Worm (Caenorhabditis elegans) whole organism, L2 larva: ENCODE measurements around the gene K09D9.3.

Source experiments
- C34F6.9 ChIP-seq: fragments of 150-350 bp; optimal IDR thresholded peaks from 2 replicates; lab custom pipeline; 2014; ENCODE audit warnings: missing biosample characterization, missing genetic modification characterization
- F13H6.1 ChIP-seq: sonication (generic microtip); optimal IDR thresholded peaks from 2 replicates; lab custom pipeline; 2016; ENCODE audit warnings: missing genetic modification characterization, missing compliant biosample characterization
- Y55F3AM.14 ChIP-seq: fragments of 200-800 bp; sonication (Bioruptor generic); optimal IDR thresholded peaks from 2 replicates; lab custom pipeline; 2018; ENCODE audit warnings: mild to moderate bottlenecking, missing genetic modification characterization, missing compliant biosample characterization
- ZK546.5 ChIP-seq: sonication (generic microtip); optimal IDR thresholded peaks from 2 replicates; lab custom pipeline; 2017; ENCODE audit warnings: missing biosample characterization, missing genetic modification characterization
- ama-1 ChIP-seq: fragments of 150-350 bp; optimal IDR thresholded peaks from 2 replicates; lab custom pipeline; 2018; ENCODE audit warnings: inconsistent platforms
- blmp-1 ChIP-seq: sonication (generic microtip); optimal IDR thresholded peaks from 2 replicates; lab custom pipeline; 2017; ENCODE audit warnings: missing genetic modification characterization, mild to moderate bottlenecking, missing compliant biosample characterization, antibody characterized with exemption, moderate library complexity; ENCODE audit not compliant: insufficient read depth
- crh-2 ChIP-seq: sonication (generic microtip); optimal IDR thresholded peaks from 2 replicates; lab custom pipeline; 2017; ENCODE audit warnings: missing biosample characterization, missing genetic modification characterization
- elt-1 ChIP-seq: fragments of 150-350 bp; optimal IDR thresholded peaks from 2 replicates; lab custom pipeline; 2014; ENCODE audit warnings: missing biosample characterization, missing genetic modification characterization
- elt-3 ChIP-seq: sonication (generic microtip); optimal IDR thresholded peaks from 2 replicates; lab custom pipeline; 2017; ENCODE audit warnings: missing biosample characterization, missing genetic modification characterization
- fos-1 ChIP-seq: fragments of 150-350 bp; optimal IDR thresholded peaks from 2 replicates; lab custom pipeline; 2014; ENCODE audit warnings: missing biosample characterization, missing genetic modification characterization
- lin-13 ChIP-seq: fragments of 150-350 bp; optimal IDR thresholded peaks from 2 replicates; lab custom pipeline; 2014; ENCODE audit warnings: missing biosample characterization, missing genetic modification reagents, missing genetic modification characterization
- lin-39 ChIP-seq: fragments of 150-350 bp; optimal IDR thresholded peaks from 2 replicates; lab custom pipeline; 2014; ENCODE audit warnings: missing biosample characterization, missing genetic modification reagents, missing genetic modification characterization
- lsy-2 ChIP-seq, 2 experiments: fragments of 150-350 bp in 1 of 2; sonication (generic microtip) in 1 of 2; optimal IDR thresholded peaks; 2 replicates each; lab custom pipeline; 2014 to 2017; ENCODE audit warnings: missing biosample characterization in 2 of 2, missing genetic modification characterization in 2 of 2
- mbf-1 ChIP-seq: sonication (generic microtip); optimal IDR thresholded peaks from 2 replicates; lab custom pipeline; 2017; ENCODE audit warnings: missing biosample characterization, missing genetic modification characterization
- mdl-1 ChIP-seq, 2 experiments: fragments of 150-350 bp in 1 of 2; sonication (generic microtip) in 1 of 2; optimal IDR thresholded peaks; 2 replicates each; lab custom pipeline; 2017; ENCODE audit warnings: missing biosample characterization in 2 of 2, missing genetic modification characterization in 2 of 2
- nhr-10 ChIP-seq: sonication (generic microtip); optimal IDR thresholded peaks from 2 replicates; lab custom pipeline; 2017; ENCODE audit warnings: missing biosample characterization, missing genetic modification characterization
- nhr-11 ChIP-seq: fragments of 150-350 bp; optimal IDR thresholded peaks from 2 replicates; lab custom pipeline; 2014; ENCODE audit warnings: missing biosample characterization, missing genetic modification characterization
- nhr-21 ChIP-seq: fragments of 150-350 bp; optimal IDR thresholded peaks from 2 replicates; lab custom pipeline; 2014; ENCODE audit warnings: missing biosample characterization, missing genetic modification characterization
- nhr-23 ChIP-seq: fragments of 150-350 bp; optimal IDR thresholded peaks from 2 replicates; lab custom pipeline; 2014; ENCODE audit warnings: missing biosample characterization, missing genetic modification reagents, missing genetic modification characterization
- nhr-237 ChIP-seq: fragments of 150-350 bp; optimal IDR thresholded peaks from 2 replicates; lab custom pipeline; 2014; ENCODE audit warnings: missing biosample characterization, missing genetic modification characterization
- nhr-25 ChIP-seq: fragments of 150-350 bp; sonication (generic microtip); optimal IDR thresholded peaks from 3 replicates; lab custom pipeline; 2014; ENCODE audit warnings: missing biosample characterization, missing genetic modification characterization
- nhr-6 ChIP-seq: fragments of 150-350 bp; optimal IDR thresholded peaks from 2 replicates; lab custom pipeline; 2014; ENCODE audit warnings: missing biosample characterization, missing genetic modification characterization
- peb-1 ChIP-seq: fragments of 150-350 bp; optimal IDR thresholded peaks from 2 replicates; lab custom pipeline; 2014; ENCODE audit warnings: missing biosample characterization, missing genetic modification characterization
- sma-3 ChIP-seq: sonication (generic microtip); optimal IDR thresholded peaks from 2 replicates; lab custom pipeline; 2016; ENCODE audit warnings: missing genetic modification reagents, missing genetic modification characterization, missing compliant biosample characterization
- sma-9 ChIP-seq, 2 experiments: fragments of 150-350 bp in 1 of 2; sonication (generic microtip) in 1 of 2; optimal IDR thresholded peaks; 2 replicates each; lab custom pipeline; 2014 to 2016; ENCODE audit warnings: missing genetic modification characterization in 2 of 2, mild to moderate bottlenecking in 1 of 2, missing biosample characterization in 1 of 2, missing compliant biosample characterization in 1 of 2, missing genetic modification reagents in 1 of 2, moderate library complexity in 1 of 2
- snpc-4 ChIP-seq: fragments of 150-350 bp; optimal IDR thresholded peaks from 2 replicates; lab custom pipeline; 2014; ENCODE audit warnings: missing biosample characterization, missing genetic modification characterization
- unc-39 ChIP-seq: fragments of 150-350 bp; optimal IDR thresholded peaks from 2 replicates; lab custom pipeline; 2014; ENCODE audit warnings: missing biosample characterization, missing genetic modification characterization
- unc-55 ChIP-seq: fragments of 150-350 bp; sonication (generic microtip); optimal IDR thresholded peaks from 3 replicates; lab custom pipeline; 2014; ENCODE audit warnings: missing biosample characterization, missing genetic modification reagents, missing genetic modification characterization
- unc-62 ChIP-seq: fragments of 150-350 bp; optimal IDR thresholded peaks from 2 replicates; lab custom pipeline; 2014; ENCODE audit warnings: missing biosample characterization, missing genetic modification reagents, missing genetic modification characterization
- zag-1 ChIP-seq: fragments of 150-350 bp; optimal IDR thresholded peaks from 2 replicates; lab custom pipeline; 2014; ENCODE audit warnings: missing biosample characterization, missing genetic modification characterization
- ztf-1 ChIP-seq: fragments of 200-800 bp; sonication (Bioruptor generic); conservative IDR thresholded peaks from 2 replicates; pipeline ENCODE4 v1.3.6; 2022; ENCODE audit warnings: missing genetic modification characterization, missing compliant biosample characterization
- ztf-11 ChIP-seq: sonication (generic microtip); optimal IDR thresholded peaks from 2 replicates; lab custom pipeline; 2017; ENCODE audit warnings: missing biosample characterization, missing genetic modification characterization

Gene K09D9.3

ce11 chrV:3976964-3977363, 42.3 kb upstream of the K09D9.3 start, which contains the start of gene str-83:
str-83 (plus strand) TSS chrV:3977264.
- TF ChIP-seq unc-62 (no peak), elt-1 (tag; lab: Kevin White, UChicago) (no peak), nhr-6 (tag; lab: Kevin White, UChicago) (no peak), nhr-11 (tag; lab: Kevin White, UChicago) (no peak), mdl-1 (tag; optimal IDR thresholded peaks at IDR 0.05; lab: Kevin White, UChicago) (no peak), unc-55 (GFP tag; lab: Kevin White, UChicago) (no peak), peb-1 (tag; lab: Kevin White, UChicago) (no peak), crh-2 (no peak), C34F6.9 (no peak), ztf-1 (GFP tag; lab: Robert Waterston, UW) (no peak), mbf-1 (tag; lab: Kevin White, UChicago) (no peak), nhr-10 (no peak), sma-3 (GFP tag; lab: Kevin White, UChicago) (no peak), nhr-23 (tag; lab: Kevin White, UChicago) (no peak), Y55F3AM.14 (GFP tag; lab: Kevin White, UChicago) (no peak)

- TF ChIP-seq zag-1 (tag; lab: Kevin White, UChicago) (no peak), unc-62 (no peak), nhr-237 (tag; lab: Kevin White, UChicago) (no peak), unc-55 (GFP tag; lab: Kevin White, UChicago) (no peak), ZK546.5 (tag; lab: Kevin White, UChicago) (no peak), sma-9 (GFP tag; optimal IDR thresholded peaks at IDR 0.05; lab: Kevin White, UChicago) (no peak), sma-9 (tag; optimal IDR thresholded peaks at IDR 0.05; lab: Kevin White, UChicago) (no peak), fos-1 (tag; lab: Kevin White, UChicago) (no peak)
These were observed 40.2 kb upstream of the K09D9.3 start, which contains the start of gene nlp-34 for ce11 chrV:3979053-3979452. nlp-34 (minus strand) TSS chrV:3979134.

- TF ChIP-seq blmp-1 (peak; percentile 57), nhr-21 (peak; percentile 73), nhr-25 (peak; percentile 77), ztf-11 (tag; lab: Kevin White, UChicago) (no peak), lin-13 (GFP tag; lab: Kevin White, UChicago) (no peak), F13H6.1 (tag; lab: Kevin White, UChicago) (peak; percentile 10), sma-3 (GFP tag; lab: Kevin White, UChicago) (peak; percentile 90), crh-2 (peak; percentile 5), mdl-1 (tag; optimal IDR thresholded peaks at IDR 0.05; lab: Kevin White, UChicago) (peak in 1 of 2 experiments; percentile 23), sma-9 (GFP tag; optimal IDR thresholded peaks at IDR 0.05; lab: Kevin White, UChicago) (peak; percentile 69), sma-9 (tag; optimal IDR thresholded peaks at IDR 0.05; lab: Kevin White, UChicago) (no peak), fos-1 (tag; lab: Kevin White, UChicago) (peak; percentile 34)
- TF ChIP-seq, all 48 proteins: peak for 9
These were observed 39.5 kb upstream of the K09D9.3 start, which contains the start of gene nlp-31 for ce11 chrV:3979819-3980218. nlp-31 (plus strand) TSS chrV:3980055.

ce11 chrV:3980228-3980933, 38.9 kb upstream of the K09D9.3 start:
- TF ChIP-seq nhr-21: peak; percentile 68
- no peak for TF ChIP-seq nhr-10
- TF ChIP-seq lsy-2 (tag; optimal IDR thresholded peaks at IDR 0.05; lab: Kevin White, UChicago): no peak
- TF ChIP-seq sma-9 (GFP tag; optimal IDR thresholded peaks at IDR 0.05; lab: Kevin White, UChicago): peak; percentile 33
- TF ChIP-seq sma-9 (tag; optimal IDR thresholded peaks at IDR 0.05; lab: Kevin White, UChicago): no peak
- TF ChIP-seq C34F6.9: no peak
- no peak for TF ChIP-seq unc-39 (tag; lab: Kevin White, UChicago)
- no peak for TF ChIP-seq snpc-4 (tag; lab: Kevin White, UChicago)
- TF ChIP-seq blmp-1: no peak
- TF ChIP-seq lin-13 (GFP tag; lab: Kevin White, UChicago): no peak
- no peak for TF ChIP-seq mdl-1 (tag; optimal IDR thresholded peaks at IDR 0.05; lab: Kevin White, UChicago)
- no peak for TF ChIP-seq zag-1 (tag; lab: Kevin White, UChicago)
- peak; percentile 23 for TF ChIP-seq ama-1 (lab: Kevin White, UChicago)
- peak; percentile 21 for TF ChIP-seq sma-3 (GFP tag; lab: Kevin White, UChicago)
- TF ChIP-seq elt-3 (tag; lab: Kevin White, UChicago): no peak
- TF ChIP-seq lin-39 (tag; lab: Kevin White, UChicago): no peak
